Worm (Caenorhabditis elegans): Measurements from ENCODE around the gene srd-74.

srd-74 gene

ce11 chrIII:11830522-11831489, 48.9 kb downstream of the srd-74 start (continued):
- TF ChIP-seq nhr-90 (tag; optimal IDR thresholded peaks at IDR 0.05): no peak
- no peak for TF ChIP-seq snpc-1.3 (tag; optimal IDR thresholded peaks at IDR 0.05; ENCODE audit: insufficient read depth)
- TF ChIP-seq lsl-1 (GFP tag; optimal IDR thresholded peaks at IDR 0.05): peak; percentile 42
- TF ChIP-seq madf-10 (tag; optimal IDR thresholded peaks at IDR 0.05): no peak
- TF ChIP-seq akir-1 (GFP tag; optimal IDR thresholded peaks at IDR 0.05): peak; percentile 55
- TF ChIP-seq ets-4 (GFP tag; optimal IDR thresholded peaks at IDR 0.05): peak; percentile 19
- TF ChIP-seq T26A5.8 (tag; optimal IDR thresholded peaks at IDR 0.05): peak; percentile 26
- TF ChIP-seq fkh-3 (tag; optimal IDR thresholded peaks at IDR 0.05): peak; percentile 23
- TF ChIP-seq F33H1.4 (GFP tag; IDR thresholded peaks at IDR 0.05): peak; percentile 18; the same call in 1 of the 2 replicates
- no peak for TF ChIP-seq ztf-22 (GFP tag; optimal IDR thresholded peaks at IDR 0.05)
- no peak for TF ChIP-seq ztf-26 (tag; optimal IDR thresholded peaks at IDR 0.05)
- peak; percentile 79; the same call in 1 of the 2 replicates for TF ChIP-seq K11D2.4 (GFP tag; IDR thresholded peaks at IDR 0.05)
- TF ChIP-seq rec-8 (tag; optimal IDR thresholded peaks at IDR 0.05): peak in 1 of 2 experiments; percentile 44
- no peak for TF ChIP-seq pha-4 (tag; optimal IDR thresholded peaks at IDR 0.05)
- no peak for TF ChIP-seq F55B11.4 (tag; optimal IDR thresholded peaks at IDR 0.05; ENCODE audit: borderline replicate concordance, insufficient read depth)
- 0 out of 2 replicates have a peak, but pooled peaks have one; percentile 36 for TF ChIP-seq mcd-1 (GFP tag; IDR thresholded peaks at IDR 0.05)
- TF ChIP-seq mel-28 (tag; optimal IDR thresholded peaks at IDR 0.05; ENCODE audit: borderline replicate concordance): no peak
- TF ChIP-seq nhr-179 (tag; optimal IDR thresholded peaks at IDR 0.05): no peak
- peak; percentile 78 for TF ChIP-seq Y53G8AR.9 (GFP tag; conservative IDR thresholded peaks at IDR 0.05)
- TF ChIP-seq F52B5.7 (tag; optimal IDR thresholded peaks at IDR 0.05): peak; percentile 92
- no peak for TF ChIP-seq hlh-12 (tag; optimal IDR thresholded peaks at IDR 0.05)
- TF ChIP-seq sdz-38 (tag; optimal IDR thresholded peaks at IDR 0.05): no peak
- TF ChIP-seq madf-6 (GFP tag; IDR thresholded peaks at IDR 0.05): peak; percentile 52
- no peak for TF ChIP-seq unc-62 (GFP tag; optimal IDR thresholded peaks at IDR 0.05)
- no peak for TF ChIP-seq bed-2 (GFP tag; IDR thresholded peaks at IDR 0.05)
- no peak for TF ChIP-seq F39B2.1 (GFP tag; IDR thresholded peaks at IDR 0.05)
- TF ChIP-seq F23B12.7 (tag; optimal IDR thresholded peaks at IDR 0.05; ENCODE audit: insufficient read depth): peak; percentile 25
- no peak for TF ChIP-seq lir-1 (GFP tag; conservative IDR thresholded peaks at IDR 0.05)
- peak; percentile 31 for TF ChIP-seq F49E8.2 (tag; optimal IDR thresholded peaks at IDR 0.05; ENCODE audit: insufficient read depth)
- TF ChIP-seq zfh-2 (GFP tag; conservative IDR thresholded peaks at IDR 0.05): peak; percentile 46
- 0 out of 2 replicates have a peak, but pooled peaks have one; percentile 18 for TF ChIP-seq nhr-120 (GFP tag; IDR thresholded peaks at IDR 0.05)
- TF ChIP-seq ztf-25 (GFP tag; IDR thresholded peaks at IDR 0.05): no peak
- peak; percentile 17 for TF ChIP-seq ceh-79 (tag; optimal IDR thresholded peaks at IDR 0.05)
- no peak for TF ChIP-seq Y53F4B.3 (GFP tag; IDR thresholded peaks at IDR 0.05)
- TF ChIP-seq nfya-1 (tag; optimal IDR thresholded peaks at IDR 0.05; ENCODE audit: borderline replicate concordance, insufficient read depth): no peak
- no peak for TF ChIP-seq mes-4 (tag; optimal IDR thresholded peaks at IDR 0.05)
- no peak for TF ChIP-seq tbx-9 (tag; optimal IDR thresholded peaks at IDR 0.05; ENCODE audit: borderline replicate concordance)
- no peak for TF ChIP-seq nfya-2 (GFP tag; IDR thresholded peaks at IDR 0.05)
- no peak; the same call in 1 of the 2 replicates for TF ChIP-seq egrh-3 (GFP tag; IDR thresholded peaks at IDR 0.05)
- no peak for TF ChIP-seq somi-1 (GFP tag; optimal IDR thresholded peaks at IDR 0.05)
- peak; percentile 18 for TF ChIP-seq xnd-1 (tag; optimal IDR thresholded peaks at IDR 0.05)
- TF ChIP-seq ccch-3 (GFP tag; optimal IDR thresholded peaks at IDR 0.05): no peak
- peak; percentile 55 for TF ChIP-seq snpc-3.4 (tag; optimal IDR thresholded peaks at IDR 0.05)
- peak in 1 of 3 experiments; percentile 40 for TF ChIP-seq lin-35 (GFP tag; optimal IDR thresholded peaks at IDR 0.05)
- TF ChIP-seq egl-18 (GFP tag; IDR thresholded peaks at IDR 0.05): peak; percentile 2; the same call in 1 of the 2 replicates
